Worm (Caenorhabditis elegans): ENCODE measurements around the gene F01D5.6.

Gene F01D5.6

ce11 chrII:14051474-14051934 is 45.2 kb downstream of the F01D5.6 start (continued):
- no peak for TF ChIP-seq pha-4 (GFP tag; IDR thresholded peaks at IDR 0.05)
- TF ChIP-seq pha-4 (tag; optimal IDR thresholded peaks at IDR 0.05), result no peak

ce11 chrII:14052204-14052603 is 45.9 kb downstream of the F01D5.6 start, which contains the start of gene daf-5:
daf-5 (minus strand) TSS chrII:14052304.
- TF ChIP-seq cey-2 (tag; optimal IDR thresholded peaks at IDR 0.05; ENCODE audit: borderline replicate concordance, insufficient read depth), result no peak
- peak; percentile 41 for TF ChIP-seq aha-1 (tag)

- no peak for TF ChIP-seq ceh-62 (tag; optimal IDR thresholded peaks at IDR 0.05)
- TF ChIP-seq dmd-6 (GFP tag; IDR thresholded peaks at IDR 0.05), result peak; percentile 34; the same call in 1 of the 2 replicates
Observed at ce11 chrII:14053141-14053540, 46.8 kb downstream of the F01D5.6 start.

ce11 chrII:14055717-14056116 is 49.4 kb downstream of the F01D5.6 start:
- no peak for TF ChIP-seq D1046.2 (GFP tag; IDR thresholded peaks at IDR 0.05)
- TF ChIP-seq pqm-1 (tag; optimal IDR thresholded peaks at IDR 0.05), result peak; percentile 75
- no peak for TF ChIP-seq ceh-82 (tag; optimal IDR thresholded peaks at IDR 0.05)
- TF ChIP-seq hif-1 (tag; optimal IDR thresholded peaks at IDR 0.05), result no peak
- TF ChIP-seq ctbp-1 (GFP tag; IDR thresholded peaks at IDR 0.05), result no peak
- no peak for TF ChIP-seq hlh-11 (tag; optimal IDR thresholded peaks at IDR 0.05)
- TF ChIP-seq F44E2.7 (GFP tag; IDR thresholded peaks at IDR 0.05), result no peak
- TF ChIP-seq ZK337.2 (GFP tag; IDR thresholded peaks at IDR 0.05), result no peak
- TF ChIP-seq ceh-28 (tag; optimal IDR thresholded peaks at IDR 0.05), result no peak
- TF ChIP-seq php-3 (GFP tag; IDR thresholded peaks at IDR 0.05), result no peak
- no peak for TF ChIP-seq unc-39 (tag; optimal IDR thresholded peaks at IDR 0.05)
- TF ChIP-seq Y75B8A.6 (GFP tag; IDR thresholded peaks at IDR 0.05), result no peak
- no peak for TF ChIP-seq zip-11 (GFP tag; IDR thresholded peaks at IDR 0.05)
- TF ChIP-seq hmg-1.1 (GFP tag; IDR thresholded peaks at IDR 0.05), result no peak
- peak; percentile 39; the same call in 1 of the 2 replicates for TF ChIP-seq dmd-6 (GFP tag; IDR thresholded peaks at IDR 0.05)
- no peak for TF ChIP-seq egl-27 (tag; optimal IDR thresholded peaks at IDR 0.05)
- TF ChIP-seq fkh-10 (GFP tag; optimal IDR thresholded peaks at IDR 0.05), result no peak
- TF ChIP-seq aha-1 (tag), result peak; percentile 61
- peak; percentile 38 for TF ChIP-seq nhr-77 (tag; optimal IDR thresholded peaks at IDR 0.05)
- no peak for TF ChIP-seq dmd-9 (GFP tag; IDR thresholded peaks at IDR 0.05)
- no peak for TF ChIP-seq ZK546.5 (tag; optimal IDR thresholded peaks at IDR 0.05)
- TF ChIP-seq nhr-28 (tag; optimal IDR thresholded peaks at IDR 0.05), result peak; percentile 46
- TF ChIP-seq snpc-4 (tag; optimal IDR thresholded peaks at IDR 0.05), result no peak
- no peak for TF ChIP-seq mes-2 (tag; optimal IDR thresholded peaks at IDR 0.05; ENCODE audit: poor library complexity, severe bottlenecking)
- TF ChIP-seq mdt-29 (GFP tag; IDR thresholded peaks at IDR 0.05), result no peak
- peak; percentile 37 for TF ChIP-seq dve-1 (tag; optimal IDR thresholded peaks at IDR 0.05; ENCODE audit: insufficient read depth)
- TF ChIP-seq F49E8.2 (tag; optimal IDR thresholded peaks at IDR 0.05; ENCODE audit: borderline replicate concordance), result no peak
- TF ChIP-seq F37D6.2 (tag; optimal IDR thresholded peaks at IDR 0.05), result no peak
- TF ChIP-seq T26A8.4 (GFP tag; IDR thresholded peaks at IDR 0.05), result no peak
- no peak for TF ChIP-seq daf-16 (GFP tag; optimal IDR thresholded peaks at IDR 0.05)
- TF ChIP-seq daf-16 (tag; optimal IDR thresholded peaks at IDR 0.05), result peak; percentile 33
- no peak for TF ChIP-seq nhr-11 (tag; optimal IDR thresholded peaks at IDR 0.05)
- no peak for TF ChIP-seq ceh-44 (GFP tag; IDR thresholded peaks at IDR 0.05)
- TF ChIP-seq ceh-20 (GFP tag; IDR thresholded peaks at IDR 0.05), result no peak
- TF ChIP-seq unc-130 (GFP tag; optimal IDR thresholded peaks at IDR 0.05), result no peak
- TF ChIP-seq dpl-1 (GFP tag; optimal IDR thresholded peaks at IDR 0.05), result no peak
- TF ChIP-seq fos-1 (tag; optimal IDR thresholded peaks at IDR 0.05), result no peak
- TF ChIP-seq vab-7 (GFP tag; IDR thresholded peaks at IDR 0.05), result no peak
- no peak for TF ChIP-seq lin-39 (tag; optimal IDR thresholded peaks at IDR 0.05)
- no peak for TF ChIP-seq lsy-2 (tag; optimal IDR thresholded peaks at IDR 0.05)
- no peak for TF ChIP-seq lin-13 (GFP tag; optimal IDR thresholded peaks at IDR 0.05)
- TF ChIP-seq nhr-102 (tag; optimal IDR thresholded peaks at IDR 0.05), result no peak

Measured in whole organism, L4 larva.